Fruit fly (Drosophila melanogaster): ENCODE measurements around the gene Sgs7.
A peak's percentile ranks its signal among the peaks of the same experiment; 100 is the strongest.

The Sgs7 gene

DNA sequence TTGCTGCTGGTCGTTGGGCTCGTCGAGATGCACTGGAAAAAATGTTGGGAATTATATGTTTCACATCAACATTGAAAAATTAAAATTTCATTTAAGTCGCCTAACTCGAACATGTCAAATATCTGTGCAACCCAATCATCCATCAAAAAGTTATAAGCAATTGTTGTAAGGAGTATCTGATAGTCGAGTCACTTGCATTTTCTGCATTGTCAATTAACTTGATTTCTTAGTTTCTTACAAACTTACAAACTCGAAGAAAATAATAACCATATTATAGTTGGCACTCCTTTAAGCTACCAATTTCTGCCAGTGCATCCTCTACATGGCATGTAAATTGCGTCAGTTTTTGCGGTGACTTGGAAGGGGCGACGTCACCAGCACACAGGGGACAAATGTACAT lies 26.5 kb upstream of the Sgs7 start (continued):
- TF ChIP-seq CG17328 (GFP tag; IDR thresholded peaks at IDR 0.05) (peak; percentile 33; the same call in 1 of the 2 replicates), esg (GFP tag; conservative IDR thresholded peaks at IDR 0.05) (0 out of 2 replicates have a peak, but pooled peaks have one; percentile 36), ab (GFP tag; optimal IDR thresholded peaks at IDR 0.05) (no peak), mam (GFP tag; optimal IDR thresholded peaks at IDR 0.05) (peak; percentile 43), CG2678 (tag; optimal IDR thresholded peaks at IDR 0.05) (peak; percentile 70), shn (GFP tag; optimal IDR thresholded peaks at IDR 0.05) (peak; percentile 7), CG17802 (tag; optimal IDR thresholded peaks at IDR 0.05) (peak; percentile 12), CG1603 (tag; optimal IDR thresholded peaks at IDR 0.05) (peak; percentile 53), chn (GFP tag; optimal IDR thresholded peaks at IDR 0.05) (peak; percentile 53), CG8359 (GFP tag; optimal IDR thresholded peaks at IDR 0.05; ENCODE audit: borderline replicate concordance) (peak; percentile 17), Ptx1 (GFP tag; IDR thresholded peaks at IDR 0.05) (0 out of 2 replicates have a peak, but pooled peaks have one; percentile 20), Hr39 (optimal IDR thresholded peaks at IDR 0.05) (no peak), CG12391 (tag; optimal IDR thresholded peaks at IDR 0.05) (peak; percentile 45), ems (GFP tag; optimal IDR thresholded peaks at IDR 0.05) (peak; percentile 36), gem (tag; optimal IDR thresholded peaks at IDR 0.05) (peak; percentile 72), CG17612 (GFP tag; IDR thresholded peaks at IDR 0.05) (no peak), az2 (GFP tag; optimal IDR thresholded peaks at IDR 0.05) (peak; percentile 46), CG4424 (GFP tag; optimal IDR thresholded peaks at IDR 0.05) (peak; percentile 4), Side (GFP tag; optimal IDR thresholded peaks at IDR 0.05) (peak; percentile 33), MTF-1 (GFP tag; optimal IDR thresholded peaks at IDR 0.05; ENCODE audit: borderline replicate concordance) (no peak), Hmr (GFP tag; optimal IDR thresholded peaks at IDR 0.05) (peak; percentile 42), CG16815 (GFP tag; optimal IDR thresholded peaks at IDR 0.05) (peak; percentile 11), CG14965 (GFP tag; optimal IDR thresholded peaks at IDR 0.05; ENCODE audit: borderline replicate concordance) (no peak), pb (GFP tag; optimal IDR thresholded peaks at IDR 0.05) (peak; percentile 39), vnd (GFP tag; IDR thresholded peaks at IDR 0.05; ENCODE audit: partially characterized antibody) (no peak), Ravus (GFP tag; IDR thresholded peaks at IDR 0.05) (no peak), CG4404 (GFP tag; IDR thresholded peaks at IDR 0.05) (peak; percentile 39; the same call in 1 of the 2 replicates), caup (GFP tag; optimal IDR thresholded peaks at IDR 0.05; ENCODE audit: severe bottlenecking) (peak; percentile 11), dmrt99B (tag; optimal IDR thresholded peaks at IDR 0.05) (peak; percentile 57), CG10565 (GFP tag; optimal IDR thresholded peaks at IDR 0.05) (no peak), HLHmδ (GFP tag; optimal IDR thresholded peaks at IDR 0.05) (no peak), CG7963 (GFP tag; IDR thresholded peaks at IDR 0.05; ENCODE audit: partially characterized antibody) (no peak), CG9727 (GFP tag; optimal IDR thresholded peaks at IDR 0.05) (peak; percentile 65), CG6689 (GFP tag; IDR thresholded peaks at IDR 0.05) (peak; percentile 51; the same call in 1 of the 2 replicates), CG3281 (GFP tag; optimal IDR thresholded peaks at IDR 0.05) (peak; percentile 23), CG14667 (GFP tag; IDR thresholded peaks at IDR 0.05) (peak; percentile 24; the same call in 1 of the 2 replicates), CG17385 (GFP tag; optimal IDR thresholded peaks at IDR 0.05) (peak; percentile 27), gcm (GFP tag; optimal IDR thresholded peaks at IDR 0.05) (no peak), CG6654 (GFP tag; optimal IDR thresholded peaks at IDR 0.05) (no peak)

DNA sequence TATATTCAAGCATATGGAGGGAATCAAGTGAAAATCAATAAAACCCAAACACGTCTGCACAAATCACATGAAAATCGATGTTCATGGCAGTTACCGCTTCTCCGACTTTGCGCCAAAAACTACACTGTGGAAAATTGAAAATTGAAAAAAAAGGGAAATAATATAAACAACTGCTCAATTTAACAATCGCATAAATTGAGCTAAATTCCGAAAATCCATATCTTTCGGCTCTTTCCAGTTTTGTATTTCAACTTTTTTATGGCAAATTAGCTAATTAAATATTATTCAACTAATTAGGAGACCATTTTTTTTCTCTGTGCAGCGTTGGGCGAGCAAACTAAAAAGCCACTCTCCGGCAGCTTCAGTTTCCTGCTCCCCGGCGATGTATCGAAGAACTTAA lies 25.2 kb upstream of the Sgs7 start:
- TF ChIP-seq CG30431 (GFP tag; optimal IDR thresholded peaks at IDR 0.05) (no peak), CG13624 (GFP tag; optimal IDR thresholded peaks at IDR 0.05) (no peak), BEAF-32 (GFP tag; optimal IDR thresholded peaks at IDR 0.05) (no peak), tap (tag; optimal IDR thresholded peaks at IDR 0.05) (no peak), CG10431 (GFP tag; optimal IDR thresholded peaks at IDR 0.05) (no peak), hb (GFP tag; IDR thresholded peaks at IDR 0.05; ENCODE audit: partially characterized antibody) (no peak), CG10979 (tag; optimal IDR thresholded peaks at IDR 0.05) (peak; percentile 57), CG32767 (GFP tag; IDR thresholded peaks at IDR 0.05) (no peak), Elba2 (GFP tag; optimal IDR thresholded peaks at IDR 0.05) (no peak), CG10366 (GFP tag; IDR thresholded peaks at IDR 0.05) (no peak), CG31224 (GFP tag; IDR thresholded peaks at IDR 0.05) (no peak), ci (GFP tag; IDR thresholded peaks at IDR 0.05) (peak; percentile 68; the same call in 1 of the 3 replicates), Bgb (GFP tag; IDR thresholded peaks at IDR 0.05; ENCODE audit: partially characterized antibody) (no peak), Med (GFP tag) (peak; percentile 77)
